Fruit fly (Drosophila melanogaster) whole organism, embryonic: Measurements from ENCODE around the gene CG3348.
A peak's percentile ranks its signal among the peaks of the same experiment; 100 is the strongest.

Source experiments
- Atf-2 ChIP-seq: fragments of 200-800 bp; sonication (Bioruptor generic); optimal IDR thresholded peaks from 2 replicates; lab custom pipeline; 2016; ENCODE audit warnings: missing biosample characterization, missing genetic modification characterization
- Bdp1 ChIP-seq: fragments of 200-800 bp; sonication (Bioruptor generic); optimal IDR thresholded peaks from 3 replicates; lab custom pipeline; 2016; ENCODE audit warnings: missing biosample characterization, missing genetic modification characterization
- Bgb ChIP-seq: fragments of 200-800 bp; sonication (Bioruptor generic); IDR thresholded peaks from 2 replicates; pipeline ENCODE4 v1.3.6; 2022; ENCODE audit warnings: missing biosample characterization, missing genetic modification characterization; ENCODE audit not compliant: partially characterized antibody
- Blimp-1 ChIP-seq: fragments of 200-800 bp; sonication (Bioruptor generic); optimal IDR thresholded peaks from 3 replicates; lab custom pipeline; 2018; ENCODE audit warnings: missing biosample characterization, missing genetic modification characterization, mild to moderate bottlenecking, moderate library complexity, missing genetic modification reagents
- CG10147 ChIP-seq: fragments of 200-800 bp; sonication (Bioruptor generic); optimal IDR thresholded peaks from 2 replicates; lab custom pipeline; 2019; ENCODE audit warnings: missing biosample characterization, mild to moderate bottlenecking, missing genetic modification characterization, moderate library complexity
- CG10654 ChIP-seq: fragments of 200-800 bp; sonication (Bioruptor generic); optimal IDR thresholded peaks from 2 replicates; lab custom pipeline; 2016; ENCODE audit warnings: missing biosample characterization, missing genetic modification characterization
- CG11504 ChIP-seq: fragments of 200-800 bp; sonication (Bioruptor generic); optimal IDR thresholded peaks from 3 replicates; lab custom pipeline; 2019; ENCODE audit warnings: missing biosample characterization, mild to moderate bottlenecking, missing genetic modification characterization, moderate library complexity
- CG11723 ChIP-seq: fragments of 200-800 bp; sonication (Bioruptor generic); optimal IDR thresholded peaks from 2 replicates; lab custom pipeline; 2017; ENCODE audit warnings: missing biosample characterization, mild to moderate bottlenecking, missing genetic modification characterization
- CG12769 ChIP-seq: fragments of 200-800 bp; sonication (Bioruptor generic); optimal IDR thresholded peaks from 2 replicates; lab custom pipeline; 2019; ENCODE audit warnings: missing biosample characterization, mild to moderate bottlenecking, missing genetic modification characterization, moderate library complexity
- CG12942 ChIP-seq: fragments of 200-800 bp; sonication (Bioruptor generic); optimal IDR thresholded peaks from 3 replicates; lab custom pipeline; 2016; ENCODE audit warnings: missing biosample characterization, missing genetic modification characterization
- CG1603 ChIP-seq: fragments of 200-800 bp; sonication (Bioruptor generic); optimal IDR thresholded peaks from 2 replicates; lab custom pipeline; 2019; ENCODE audit warnings: missing biosample characterization, mild to moderate bottlenecking, missing genetic modification characterization, moderate library complexity
- CG16813 ChIP-seq: fragments of 200-800 bp; sonication (Bioruptor generic); IDR thresholded peaks from 3 replicates; pipeline ENCODE4 v1.3.6; 2022; ENCODE audit warnings: missing biosample characterization, missing genetic modification characterization; ENCODE audit not compliant: partially characterized antibody
- CG17359 ChIP-seq: fragments of 200-800 bp; sonication (Bioruptor generic); optimal IDR thresholded peaks from 3 replicates; lab custom pipeline; 2018; ENCODE audit warnings: missing biosample characterization, mild to moderate bottlenecking, missing genetic modification characterization, moderate library complexity
- CG17612 ChIP-seq: fragments of 200-800 bp; sonication (Bioruptor generic); IDR thresholded peaks from 2 replicates; pipeline ENCODE4 v1.3.6; 2022; ENCODE audit warnings: missing biosample characterization, missing genetic modification characterization
- CG2120 ChIP-seq: fragments of 200-800 bp; sonication (Bioruptor generic); optimal IDR thresholded peaks from 3 replicates; lab custom pipeline; 2016; ENCODE audit warnings: missing biosample characterization, missing genetic modification characterization
- CG2889 ChIP-seq: fragments of 200-800 bp; sonication (Bioruptor generic); IDR thresholded peaks from 3 replicates; pipeline ENCODE4 v1.3.6; 2022; ENCODE audit warnings: missing biosample characterization, missing genetic modification characterization
- CG4617 ChIP-seq: fragments of 200-800 bp; sonication (Bioruptor generic); optimal IDR thresholded peaks from 3 replicates; lab custom pipeline; 2016; ENCODE audit warnings: missing biosample characterization, missing genetic modification characterization, borderline replicate concordance
- CG6689 ChIP-seq: fragments of 200-800 bp; sonication (Bioruptor generic); IDR thresholded peaks from 2 replicates; pipeline ENCODE4 v1.3.6; 2022; ENCODE audit warnings: missing biosample characterization, missing genetic modification characterization
- CG7556 ChIP-seq: fragments of 200-800 bp; sonication (Bioruptor generic); optimal IDR thresholded peaks from 2 replicates; lab custom pipeline; 2017; ENCODE audit warnings: missing biosample characterization, mild to moderate bottlenecking, missing genetic modification characterization
- CG7786 ChIP-seq: fragments of 200-800 bp; sonication (Bioruptor generic); optimal IDR thresholded peaks from 2 replicates; lab custom pipeline; 2016; ENCODE audit warnings: missing biosample characterization, missing genetic modification characterization
- CG8281 ChIP-seq: fragments of 200-800 bp; sonication (Bioruptor generic); optimal IDR thresholded peaks from 2 replicates; lab custom pipeline; 2018; ENCODE audit warnings: missing biosample characterization, mild to moderate bottlenecking, missing genetic modification characterization, moderate library complexity
- CG9876 ChIP-seq: fragments of 200-800 bp; sonication (Bioruptor generic); optimal IDR thresholded peaks from 2 replicates; lab custom pipeline; 2016; ENCODE audit warnings: missing biosample characterization, missing genetic modification characterization
- Dfd ChIP-seq, 2 experiments: fragments of >200 bp; optimal IDR thresholded peaks; 2 replicates each; lab custom pipeline; 2017; ENCODE audit warnings: missing biosample characterization in 2 of 2, missing genetic modification characterization in 2 of 2
- ERR ChIP-seq: fragments of 200-800 bp; sonication (Bioruptor generic); optimal IDR thresholded peaks from 2 replicates; lab custom pipeline; 2016; ENCODE audit warnings: missing biosample characterization, missing genetic modification characterization
- Fer1 ChIP-seq: fragments of 200-800 bp; sonication (Bioruptor generic); optimal IDR thresholded peaks from 2 replicates; lab custom pipeline; 2017; ENCODE audit warnings: missing biosample characterization, mild to moderate bottlenecking, missing genetic modification characterization
- Gug ChIP-seq: fragments of 200-800 bp; sonication (Bioruptor generic); IDR thresholded peaks from 4 replicates; pipeline ENCODE4 v1.3.6; 2022; ENCODE audit warnings: missing biosample characterization, missing genetic modification characterization
- Hand ChIP-seq: fragments of 200-800 bp; sonication (Bioruptor generic); optimal IDR thresholded peaks from 2 replicates; lab custom pipeline; 2017; ENCODE audit warnings: mild to moderate bottlenecking, missing biosample characterization, missing genetic modification reagents, missing genetic modification characterization
- MESR4 ChIP-seq: fragments of 200-800 bp; sonication (Bioruptor generic); optimal IDR thresholded peaks from 2 replicates; lab custom pipeline; 2018; ENCODE audit warnings: missing biosample characterization, mild to moderate bottlenecking, missing genetic modification characterization, moderate library complexity
- Pdp1 ChIP-seq, 2 experiments: fragments of 200-800 bp; sonication (Bioruptor generic); optimal IDR thresholded peaks; 3 replicates each; lab custom pipeline; 2016; ENCODE audit warnings: missing biosample characterization in 2 of 2, missing genetic modification characterization in 2 of 2, mild to moderate bottlenecking in 1 of 2, moderate library complexity in 1 of 2
- Sox102F ChIP-seq: fragments of 200-800 bp; sonication (Bioruptor generic); optimal IDR thresholded peaks from 2 replicates; lab custom pipeline; 2018; ENCODE audit warnings: missing biosample characterization, mild to moderate bottlenecking, missing genetic modification characterization, moderate library complexity
- Sry-δ ChIP-seq: fragments of 200-800 bp; sonication (Bioruptor generic); optimal IDR thresholded peaks from 2 replicates; lab custom pipeline; 2016; ENCODE audit warnings: missing biosample characterization, missing genetic modification characterization
- Tbp ChIP-seq: fragments of >200 bp; optimal IDR thresholded peaks from 2 replicates; lab custom pipeline; 2018; ENCODE audit warnings: missing biosample characterization, missing genetic modification characterization
- Xrp1 ChIP-seq: fragments of 200-800 bp; sonication (Bioruptor generic); IDR thresholded peaks from 2 replicates; pipeline ENCODE4 v1.3.6; 2022; ENCODE audit warnings: missing biosample characterization, missing genetic modification characterization
- btn ChIP-seq: fragments of 200-800 bp; sonication (Bioruptor generic); optimal IDR thresholded peaks from 2 replicates; lab custom pipeline; 2016; ENCODE audit warnings: missing biosample characterization, missing genetic modification characterization
- dm ChIP-seq: fragments of 200-800 bp; sonication (Bioruptor generic); optimal IDR thresholded peaks from 3 replicates; lab custom pipeline; 2016; ENCODE audit warnings: missing biosample characterization, missing genetic modification characterization
- dmrt11E ChIP-seq: fragments of 200-800 bp; sonication (Bioruptor generic); optimal IDR thresholded peaks from 3 replicates; lab custom pipeline; 2018; ENCODE audit warnings: missing biosample characterization, mild to moderate bottlenecking, missing genetic modification characterization, moderate library complexity
- eve ChIP-seq, 2 experiments: fragments of >200 bp; optimal IDR thresholded peaks; 2 replicates each; lab custom pipeline; 2017; ENCODE audit warnings: missing biosample characterization in 2 of 2, missing genetic modification characterization in 2 of 2
- fd3F ChIP-seq: fragments of 200-800 bp; sonication (Bioruptor generic); optimal IDR thresholded peaks from 2 replicates; lab custom pipeline; 2018; ENCODE audit warnings: missing biosample characterization, mild to moderate bottlenecking, missing genetic modification characterization, moderate library complexity
- fru ChIP-seq: fragments of >200 bp; optimal IDR thresholded peaks from 2 replicates; lab custom pipeline; 2017
- gsb-n ChIP-seq: fragments of 200-800 bp; sonication (Bioruptor generic); optimal IDR thresholded peaks from 3 replicates; lab custom pipeline; 2018; ENCODE audit warnings: missing biosample characterization, mild to moderate bottlenecking, missing genetic modification characterization
- hb ChIP-seq: fragments of 200-800 bp; sonication (Bioruptor generic); IDR thresholded peaks from 3 replicates; pipeline ENCODE4 v1.3.6; 2022; ENCODE audit warnings: missing biosample characterization, missing genetic modification characterization; ENCODE audit not compliant: partially characterized antibody
- ind ChIP-seq: fragments of 200-800 bp; sonication (Bioruptor generic); optimal IDR thresholded peaks from 3 replicates; lab custom pipeline; 2016; ENCODE audit warnings: missing biosample characterization, missing genetic modification characterization
- jigr1 ChIP-seq: fragments of 200-800 bp; sonication (Bioruptor generic); IDR thresholded peaks from 3 replicates; pipeline ENCODE4 v1.3.6; 2022; ENCODE audit warnings: missing biosample characterization, missing genetic modification characterization
- prd ChIP-seq, 3 experiments: fragments of >200 bp in 2 of 3; fragments of 200-800 bp in 1 of 3; sonication (Bioruptor generic) in 1 of 3; optimal IDR thresholded peaks in 2 of 3; IDR thresholded peaks in 1 of 3; 2 replicates in 2 of 3; 3 replicates in 1 of 3; pipeline versions ENCODE4 v1.3.6 to Lab custom; 2017 to 2022; ENCODE audit warnings: missing biosample characterization in 1 of 3, missing genetic modification characterization in 1 of 3
- sisA ChIP-seq: fragments of 200-800 bp; sonication (Bioruptor generic); IDR thresholded peaks from 2 replicates; pipeline ENCODE4 v1.3.6; 2022; ENCODE audit warnings: missing biosample characterization, missing genetic modification characterization
- tgo ChIP-seq: fragments of 200-800 bp; sonication (Bioruptor generic); IDR thresholded peaks from 3 replicates; pipeline ENCODE4 v1.3.6; 2022; ENCODE audit warnings: missing biosample characterization, missing genetic modification characterization
- yki ChIP-seq: fragments of >200 bp; optimal IDR thresholded peaks from 3 replicates; lab custom pipeline; 2018
- zfh2 ChIP-seq: fragments of 200-800 bp; sonication (Bioruptor generic); optimal IDR thresholded peaks from 2 replicates; lab custom pipeline; 2016; ENCODE audit warnings: missing biosample characterization, missing genetic modification characterization

Gene CG3348

dm6 chr3R:27288202-27289135 lies 3.5 kb downstream of the CG3348 start, which contains the start of the genes bigmax and Hmu (continued):
- TF ChIP-seq CG11723 (GFP tag; lab: Kevin White, UChicago) (peak; percentile 53), prd (optimal IDR thresholded peaks at IDR 0.05; lab: Kevin White, UChicago) (no peak), prd (GFP tag; IDR thresholded peaks at IDR 0.05; lab: Robert Waterston, UW) (peak; percentile 84), jigr1 (peak; percentile 74; the same call in 2 of the 3 replicates), CG2889 (peak; percentile 85), hb (GFP tag; lab: Robert Waterston, UW) (peak; percentile 85), Sox102F (peak; percentile 83), sisA (GFP tag; lab: Robert Waterston, UW) (peak; percentile 83), CG7786 (peak; percentile 88), zfh2 (GFP tag; lab: Kevin White, UChicago) (peak; percentile 93), Fer1 (GFP tag; lab: Kevin White, UChicago) (peak; percentile 79), CG4617 (GFP tag; lab: Kevin White, UChicago) (peak; percentile 85), CG17612 (GFP tag; lab: Robert Waterston, UW) (peak; percentile 22; the same call in 1 of the 2 replicates), CG16813 (GFP tag; lab: Robert Waterston, UW) (peak; percentile 95), ERR (GFP tag; lab: Kevin White, UChicago) (peak; percentile 86), CG7556 (GFP tag; lab: Kevin White, UChicago) (peak; percentile 67), Gug (GFP tag; lab: Robert Waterston, UW) (peak; percentile 78), CG8281 (tag; lab: Kevin White, UChicago) (peak; percentile 21), CG9876 (GFP tag; lab: Kevin White, UChicago) (peak; percentile 93), tgo (GFP tag; lab: Robert Waterston, UW) (peak; percentile 75), Blimp-1 (GFP tag; lab: Kevin White, UChicago) (peak; percentile 73), Tbp (GFP tag; lab: Kevin White, UChicago) (no peak), yki (lab: Kevin White, UChicago) (no peak), CG17359 (tag; lab: Kevin White, UChicago) (peak; percentile 81), fru (lab: Kevin White, UChicago) (no peak), fd3F (GFP tag; lab: Kevin White, UChicago) (peak; percentile 70), CG6689 (GFP tag; lab: Robert Waterston, UW) (peak; percentile 79), CG10654 (GFP tag; lab: Kevin White, UChicago) (peak; percentile 78), Pdp1 (GFP tag; optimal IDR thresholded peaks at IDR 0.05; lab: Kevin White, UChicago) (peak; percentile 82 to 85), MESR4 (GFP tag; lab: Kevin White, UChicago) (peak; percentile 89), gsb-n (tag; lab: Kevin White, UChicago) (peak; percentile 62), CG12942 (peak; percentile 84), Bdp1 (peak; percentile 68), dmrt11E (tag; lab: Kevin White, UChicago) (peak; percentile 72), Xrp1 (peak; percentile 87), Bgb (GFP tag; lab: Robert Waterston, UW) (peak; percentile 85), Dfd (GFP tag; optimal IDR thresholded peaks at IDR 0.05; lab: Kevin White, UChicago) (no peak), dm (GFP tag; lab: Kevin White, UChicago) (peak; percentile 86), CG2120 (peak; percentile 95), eve (GFP tag; optimal IDR thresholded peaks at IDR 0.05; lab: Kevin White, UChicago) (no peak), CG12769 (tag; lab: Kevin White, UChicago) (peak; percentile 91), ind (GFP tag; lab: Kevin White, UChicago) (peak; percentile 89), Sry-δ (GFP tag; lab: Kevin White, UChicago) (peak; percentile 99), btn (GFP tag; lab: Kevin White, UChicago) (no peak), Atf-2 (peak; percentile 85), Hand (GFP tag; lab: Kevin White, UChicago) (peak; percentile 17), CG10147 (GFP tag; lab: Kevin White, UChicago) (peak; percentile 69), CG1603 (tag; lab: Kevin White, UChicago) (peak; percentile 91), CG11504 (peak; percentile 80)
